Fruit fly (Drosophila melanogaster) whole organism, pupa: ENCODE data around the gene DCTN5-p25.

ENCODE experiments used
- CG13204 ChIP-seq: fragments of 200-800 bp; sonication (Bioruptor generic); optimal IDR thresholded peaks from 2 replicates; lab custom pipeline; 2018; ENCODE audit warnings: missing biosample characterization, mild to moderate bottlenecking, missing genetic modification characterization, moderate library complexity
- CG17806 ChIP-seq: fragments of 200-800 bp; sonication (Bioruptor generic); optimal IDR thresholded peaks from 2 replicates; lab custom pipeline; 2018; ENCODE audit warnings: missing biosample characterization, mild to moderate bottlenecking, missing genetic modification characterization, moderate library complexity
- CG34367 ChIP-seq: fragments of 200-800 bp; sonication (Bioruptor generic); optimal IDR thresholded peaks from 2 replicates; lab custom pipeline; 2018; ENCODE audit warnings: missing biosample characterization, mild to moderate bottlenecking, missing genetic modification characterization
- CG9948 ChIP-seq: fragments of 200-800 bp; sonication (Bioruptor generic); optimal IDR thresholded peaks from 2 replicates; lab custom pipeline; 2018; ENCODE audit warnings: missing biosample characterization, mild to moderate bottlenecking, missing genetic modification characterization, moderate library complexity
- Pif1B ChIP-seq: fragments of 200-800 bp; sonication (Bioruptor generic); optimal IDR thresholded peaks from 3 replicates; lab custom pipeline; 2016; ENCODE audit warnings: missing biosample characterization, missing genetic modification characterization

DNA sequence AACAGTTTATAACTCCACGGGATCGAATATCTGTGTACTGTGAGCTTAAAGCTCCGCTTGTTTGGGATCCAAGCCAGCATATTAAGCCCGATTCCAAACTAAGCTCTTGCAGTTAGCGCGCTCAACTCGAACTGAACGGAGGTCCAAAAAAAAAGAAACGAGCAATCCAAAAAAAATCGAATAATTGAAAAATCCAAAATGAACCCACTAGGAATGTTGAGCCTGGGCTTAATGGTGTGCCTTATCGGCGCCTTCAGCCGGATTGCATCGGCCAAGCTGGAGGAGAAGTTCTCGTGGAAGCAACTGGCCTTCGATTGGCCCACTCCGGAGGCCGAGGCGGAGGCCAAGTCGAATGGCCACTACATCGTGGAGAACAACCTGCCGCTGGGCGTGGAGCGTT, 29.8 kb downstream of the DCTN5-p25 start, which contains the start of gene yellow-c:
- TF ChIP-seq CG17806 (tag; lab: Kevin White, UChicago) (no peak), CG9948 (tag; lab: Kevin White, UChicago) (no peak), CG34367 (no peak), Pif1B (GFP tag; lab: Kevin White, UChicago) (no peak), CG13204 (no peak)
